Worm (Caenorhabditis elegans): ENCODE measurements around the gene Y105C5B.18.

The Y105C5B.18 gene

DNA sequence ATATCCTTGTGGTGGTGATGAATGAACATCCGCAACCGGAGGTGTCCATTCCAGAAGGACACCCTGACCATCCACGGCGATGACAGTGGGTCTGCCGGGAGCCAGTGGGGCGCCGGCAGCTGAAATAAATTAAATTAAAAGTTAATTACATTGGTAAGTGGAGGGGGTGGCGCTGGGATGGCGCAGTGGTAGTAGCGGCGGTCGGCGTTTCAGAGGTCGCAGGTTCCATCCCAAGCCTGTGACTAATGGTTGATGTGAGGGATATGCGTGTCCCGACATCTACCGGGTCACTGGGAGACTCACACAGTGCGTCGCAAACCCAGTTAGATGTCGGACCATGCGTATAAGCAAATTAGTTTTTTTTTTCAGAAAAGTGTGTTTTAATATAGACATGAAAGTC is 41.1 kb downstream of the Y105C5B.18 start:
- TF ChIP-seq snpc-4 (tag; optimal IDR thresholded peaks at IDR 0.05) (no peak), crh-2 (tag; optimal IDR thresholded peaks at IDR 0.05) (no peak), aly-2 (tag; optimal IDR thresholded peaks at IDR 0.05) (no peak), gmeb-1 (tag; optimal IDR thresholded peaks at IDR 0.05) (no peak), blmp-1 (tag; optimal IDR thresholded peaks at IDR 0.05; ENCODE audit: insufficient read depth) (no peak)

DNA sequence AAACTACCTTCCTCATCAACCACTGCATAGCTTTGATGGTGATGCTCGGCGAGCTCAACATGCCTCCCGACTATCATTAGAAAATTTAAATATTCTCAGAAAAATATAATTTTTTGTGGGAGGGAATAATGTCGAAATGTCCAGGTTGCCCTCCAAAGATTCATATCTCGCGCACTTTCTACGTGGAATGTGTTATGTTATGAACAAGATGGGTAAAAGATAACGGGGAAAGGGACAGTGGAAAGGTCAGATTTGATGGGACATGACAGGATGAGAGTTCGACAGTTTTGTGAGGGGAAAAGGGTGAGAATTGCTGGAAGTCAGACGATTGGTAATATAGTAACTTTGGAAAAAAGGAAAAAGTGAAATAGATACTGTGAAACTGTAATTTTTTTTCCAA is 41.9 kb downstream of the Y105C5B.18 start:
- TF ChIP-seq nhr-77 (tag; optimal IDR thresholded peaks at IDR 0.05) (no peak), snpc-4 (tag; optimal IDR thresholded peaks at IDR 0.05) (no peak), mbf-1 (tag; optimal IDR thresholded peaks at IDR 0.05) (no peak), nhr-23 (tag; optimal IDR thresholded peaks at IDR 0.05) (no peak), crh-2 (tag; optimal IDR thresholded peaks at IDR 0.05) (no peak), mdl-1 (tag; optimal IDR thresholded peaks at IDR 0.05) (no peak)
